Worm (Caenorhabditis elegans) whole organism, midembryonic: ENCODE measurements around the gene F26G1.10.

Source experiments
- flt-1 ChIP-seq: fragments of 200-800 bp; sonication (Bioruptor generic); IDR thresholded peaks from 2 replicates; pipeline ENCODE4 v1.3.6; 2022; ENCODE audit warnings: missing genetic modification characterization, missing compliant biosample characterization
- klf-2 ChIP-seq: fragments of 200-800 bp; sonication (Bioruptor generic); conservative IDR thresholded peaks from 2 replicates; pipeline ENCODE4 v1.3.6; 2022; ENCODE audit warnings: missing genetic modification reagents, missing genetic modification characterization, missing compliant biosample characterization
- ztf-23 ChIP-seq: fragments of 200-800 bp; sonication (Bioruptor generic); IDR thresholded peaks from 2 replicates; pipeline ENCODE4 v1.3.6; 2022; ENCODE audit warnings: missing genetic modification reagents, missing genetic modification characterization, missing compliant biosample characterization

DNA sequence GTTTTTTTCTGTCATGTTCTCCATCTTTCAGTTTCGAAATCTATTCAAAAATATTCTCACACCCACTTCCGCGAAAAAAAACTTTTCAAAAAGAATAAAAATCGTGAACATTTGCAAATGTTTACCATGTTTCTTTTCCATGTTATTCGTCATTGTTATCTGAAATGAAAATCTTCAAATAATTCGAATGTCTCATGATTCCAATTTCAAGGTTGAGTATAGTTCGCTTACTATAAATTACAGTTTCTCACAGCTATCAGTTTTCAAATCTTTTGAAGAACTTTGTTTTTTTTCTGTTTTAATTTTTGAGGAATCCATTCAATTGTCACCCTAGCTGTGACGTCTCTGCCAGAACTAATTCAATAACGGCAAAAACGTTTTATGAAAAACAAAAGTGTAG is 14.3 kb upstream of the F26G1.10 start:
- TF ChIP-seq ztf-23 (no peak), flt-1 (GFP tag; lab: Robert Waterston, UW) (no peak), klf-2 (GFP tag; lab: Robert Waterston, UW) (no peak)
